Worm (Caenorhabditis elegans) whole organism, early embryonic: ENCODE results near the gene sre-35.

Source experiments
- B0310.2 ChIP-seq: sonication (generic microtip); optimal IDR thresholded peaks from 2 replicates; lab custom pipeline; 2016; ENCODE audit warnings: mild to moderate bottlenecking, missing genetic modification characterization, missing compliant biosample characterization
- F13C5.2 ChIP-seq: sonication (generic microtip); optimal IDR thresholded peaks from 2 replicates; lab custom pipeline; 2017; ENCODE audit warnings: mild to moderate bottlenecking, missing genetic modification characterization, inconsistent platforms, missing compliant biosample characterization
- ama-1 ChIP-seq: fragments of 150-350 bp; optimal IDR thresholded peaks from 2 replicates; lab custom pipeline; 2014
- ceh-13 ChIP-seq: fragments of 200-800 bp; sonication (Bioruptor generic); optimal IDR thresholded peaks from 2 replicates; lab custom pipeline; 2018; ENCODE audit warnings: mild to moderate bottlenecking, missing genetic modification characterization, missing compliant biosample characterization
- flt-1 ChIP-seq: fragments of 200-800 bp; sonication (Bioruptor generic); IDR thresholded peaks from 2 replicates; pipeline ENCODE4 v1.3.6; 2022; ENCODE audit warnings: missing genetic modification characterization, missing compliant biosample characterization
- hmg-4 ChIP-seq: fragments of 200-800 bp; sonication (Bioruptor generic); optimal IDR thresholded peaks from 2 replicates; lab custom pipeline; 2018; ENCODE audit warnings: mild to moderate bottlenecking, missing genetic modification characterization, missing compliant biosample characterization

ce11 chrII:12494067-12494477 lies 41.4 kb upstream of the sre-35 start:
- TF ChIP-seq flt-1 (GFP tag; lab: Robert Waterston, UW), result no peak
- TF ChIP-seq hmg-4 (GFP tag; lab: Kevin White, UChicago), result no peak
- no peak for TF ChIP-seq ama-1 (lab: Kevin White, UChicago)
- no peak for TF ChIP-seq B0310.2
- no peak for TF ChIP-seq ceh-13 (GFP tag; lab: Kevin White, UChicago)
- TF ChIP-seq F13C5.2 (tag; lab: Kevin White, UChicago), result no peak
